Worm (Caenorhabditis elegans) whole organism, L1 larva: ENCODE data around the gene D1069.3.

Source experiments
- ceh-63 ChIP-seq: fragments of 200-800 bp; sonication (Bioruptor generic); optimal IDR thresholded peaks from 2 replicates; lab custom pipeline; 2018; ENCODE audit warnings: mild to moderate bottlenecking, missing genetic modification characterization, missing compliant biosample characterization
- egl-27 ChIP-seq, 2 experiments: fragments of 150-350 bp in 1 of 2; sonication (generic microtip); optimal IDR thresholded peaks; 3 replicates each; lab custom pipeline; 2017 to 2018; ENCODE audit warnings: missing biosample characterization in 2 of 2, missing genetic modification characterization in 2 of 2, missing genetic modification reagents in 2 of 2
- lsy-2 ChIP-seq, 2 experiments: fragments of 150-350 bp; optimal IDR thresholded peaks; 2 replicates each; lab custom pipeline; 2014; ENCODE audit warnings: missing biosample characterization in 2 of 2, missing genetic modification characterization in 2 of 2
- nhr-237 ChIP-seq: fragments of 150-350 bp; optimal IDR thresholded peaks from 2 replicates; lab custom pipeline; 2014; ENCODE audit warnings: missing biosample characterization, missing genetic modification characterization
- rnt-1 ChIP-seq: sonication (generic microtip); optimal IDR thresholded peaks from 2 replicates; lab custom pipeline; 2016; ENCODE audit warnings: mild to moderate bottlenecking, missing genetic modification characterization, moderate library complexity, missing compliant biosample characterization
- skn-1 ChIP-seq: fragments of 150-350 bp; optimal IDR thresholded peaks from 2 replicates; lab custom pipeline; 2014; ENCODE audit warnings: missing biosample characterization, missing genetic modification characterization
- snpc-4 ChIP-seq: fragments of 150-350 bp; optimal IDR thresholded peaks from 2 replicates; lab custom pipeline; 2014; ENCODE audit warnings: missing biosample characterization, missing genetic modification characterization
- sox-4 ChIP-seq: sonication (generic microtip); optimal IDR thresholded peaks from 2 replicates; lab custom pipeline; 2016; ENCODE audit warnings: missing genetic modification characterization, missing compliant biosample characterization
- unc-130 ChIP-seq: fragments of 150-350 bp; optimal IDR thresholded peaks from 2 replicates; lab custom pipeline; 2017; ENCODE audit warnings: missing biosample characterization, missing genetic modification characterization, inconsistent platforms
- unc-62 ChIP-seq: fragments of 150-350 bp; optimal IDR thresholded peaks from 2 replicates; lab custom pipeline; 2014; ENCODE audit warnings: missing biosample characterization, missing genetic modification reagents, missing genetic modification characterization

DNA sequence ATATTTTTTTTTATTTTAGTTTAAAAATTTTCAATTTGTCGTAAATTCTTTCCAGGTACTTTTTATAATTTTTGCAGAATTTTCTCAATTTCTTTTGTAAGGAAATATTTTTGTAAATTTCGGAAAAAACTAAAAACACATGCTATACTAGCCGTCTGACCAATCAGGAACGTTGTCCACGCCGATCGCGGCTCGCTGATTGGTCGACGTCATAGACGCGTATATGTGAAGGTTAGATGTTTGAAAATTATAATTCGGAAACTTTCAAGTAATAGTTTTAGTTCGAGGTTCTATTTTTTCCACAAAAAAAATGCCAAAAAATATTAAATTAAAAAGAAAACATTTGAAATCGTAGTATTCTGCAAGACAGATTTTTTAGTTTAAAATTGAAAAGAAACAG lies 24.5 kb upstream of the D1069.3 start:
- no peak for TF ChIP-seq snpc-4
- no peak for TF ChIP-seq lsy-2 (tag; optimal IDR thresholded peaks at IDR 0.05; lab: Kevin White, UChicago)
- no peak for TF ChIP-seq unc-62 (GFP tag; lab: Kevin White, UChicago)
- no peak for TF ChIP-seq egl-27 (tag; optimal IDR thresholded peaks at IDR 0.05; lab: Kevin White, UChicago)
- TF ChIP-seq sox-4 (tag; lab: Kevin White, UChicago), result no peak
- TF ChIP-seq nhr-237 (tag; lab: Kevin White, UChicago), result no peak
- TF ChIP-seq skn-1, result no peak
- no peak for TF ChIP-seq rnt-1 (tag; lab: Kevin White, UChicago)
- TF ChIP-seq ceh-63 (GFP tag; lab: Kevin White, UChicago), result no peak
- TF ChIP-seq unc-130 (tag; lab: Kevin White, UChicago), result no peak
